Fruit fly (Drosophila melanogaster): Measurements from ENCODE around the gene CG8043.

Gene CG8043

DNA sequence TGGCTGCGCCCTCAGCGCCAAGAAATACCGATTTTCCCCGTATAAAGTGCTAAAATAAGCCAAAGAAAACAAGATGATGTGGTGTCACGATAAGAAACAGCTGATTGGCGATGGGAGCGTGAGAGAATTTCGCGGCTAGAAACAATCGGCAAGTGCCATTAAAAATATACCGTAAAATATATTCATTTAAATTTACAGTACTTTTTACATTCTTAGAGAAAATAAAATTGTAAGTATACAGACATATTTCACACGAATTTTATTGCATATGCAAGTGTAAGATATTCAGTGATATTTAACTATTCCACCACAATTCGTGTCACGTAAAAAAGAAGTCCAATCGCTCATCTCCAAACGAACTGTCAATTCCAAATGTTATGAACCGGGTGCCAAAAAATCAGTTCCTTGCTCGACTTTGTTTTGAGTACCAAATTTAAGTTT lies at the start of gene CG8043, which contains the start of the genes Unc50 and CG11755:
TSS of gene CG8043 (plus strand) at position 356 of the 441 bp plus-strand sequence.
TSS of gene Unc50 (minus strand) at position 54 of the 441 bp plus-strand sequence.
TSS of gene CG11755 (plus strand) at position 356 of the 441 bp plus-strand sequence.
- TF ChIP-seq noc (tag; optimal IDR thresholded peaks at IDR 0.05): peak; percentile 84

DNA sequence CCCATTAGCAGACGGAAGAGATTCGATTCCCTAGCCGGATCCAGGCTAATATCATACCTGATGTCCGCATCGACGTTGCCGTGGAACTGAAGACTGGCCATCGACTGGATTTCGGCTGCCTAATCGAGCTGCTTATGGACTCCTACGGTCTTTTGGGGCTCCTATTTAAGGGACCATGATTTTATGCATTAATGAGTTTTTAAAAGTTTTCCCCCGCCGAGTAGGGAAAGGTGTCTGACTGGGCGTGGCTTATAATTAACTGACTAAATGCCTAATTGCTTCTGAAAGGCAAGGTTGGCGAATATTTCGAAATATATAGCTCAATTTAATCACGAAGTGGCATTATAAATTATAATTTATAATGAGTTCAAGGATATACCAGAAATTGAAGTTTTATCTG lies 40.9 kb upstream of the CG8043 start, which contains the start of gene Or85e:
TSS of gene Or85e (minus strand) at position 101 of the 400 bp plus-strand sequence.
- no peak for TF ChIP-seq noc (tag; optimal IDR thresholded peaks at IDR 0.05)

DNA sequence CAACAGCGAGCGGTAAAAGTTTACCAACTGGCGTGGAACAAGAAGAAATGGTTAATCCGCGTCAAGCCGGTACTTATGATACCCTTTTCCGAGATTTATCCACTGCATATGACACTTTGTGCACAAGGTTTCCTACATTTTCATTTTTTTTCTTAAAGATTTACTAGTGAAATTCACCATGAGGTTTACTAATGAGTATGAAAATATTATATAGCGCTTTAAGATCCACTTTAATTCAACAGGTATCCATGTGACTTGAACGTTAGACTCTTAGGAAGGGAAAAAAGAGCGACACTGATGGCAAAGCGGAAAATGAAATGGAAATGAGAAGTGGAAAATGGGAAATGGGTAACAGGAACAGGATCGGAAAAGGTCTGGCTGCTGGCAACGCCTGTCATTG lies 38.1 kb upstream of the CG8043 start:
- TF ChIP-seq noc (tag; optimal IDR thresholded peaks at IDR 0.05): no peak

DNA sequence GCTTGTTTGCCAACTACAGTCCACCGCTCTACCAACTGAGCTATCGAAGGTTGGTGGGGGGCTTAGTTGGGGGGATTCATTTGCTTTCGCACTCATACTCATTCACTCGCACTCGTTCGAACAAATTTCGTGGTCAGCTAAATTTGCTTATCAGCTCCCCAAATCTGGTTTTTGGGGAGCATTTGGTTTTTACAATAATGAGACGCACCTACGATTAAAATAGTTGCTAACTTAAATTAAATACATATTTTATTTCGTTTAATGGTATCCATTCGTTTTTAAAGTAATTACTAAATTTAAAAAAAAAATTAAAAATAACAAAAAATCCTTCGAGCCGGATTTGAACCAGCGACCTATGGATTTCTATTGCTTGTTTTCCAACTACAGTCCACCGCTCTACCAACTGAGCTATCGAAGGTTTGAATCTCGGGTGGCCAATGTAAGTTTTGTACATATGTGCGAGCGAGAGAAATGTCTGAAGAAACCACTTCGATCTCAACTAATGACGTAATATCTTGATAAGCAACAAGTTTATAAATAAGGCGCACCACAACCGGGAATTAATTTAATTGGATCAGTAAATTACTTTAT lies 34.2 kb upstream of the CG8043 start:
- TF ChIP-seq noc (tag; optimal IDR thresholded peaks at IDR 0.05): peak; percentile 29

DNA sequence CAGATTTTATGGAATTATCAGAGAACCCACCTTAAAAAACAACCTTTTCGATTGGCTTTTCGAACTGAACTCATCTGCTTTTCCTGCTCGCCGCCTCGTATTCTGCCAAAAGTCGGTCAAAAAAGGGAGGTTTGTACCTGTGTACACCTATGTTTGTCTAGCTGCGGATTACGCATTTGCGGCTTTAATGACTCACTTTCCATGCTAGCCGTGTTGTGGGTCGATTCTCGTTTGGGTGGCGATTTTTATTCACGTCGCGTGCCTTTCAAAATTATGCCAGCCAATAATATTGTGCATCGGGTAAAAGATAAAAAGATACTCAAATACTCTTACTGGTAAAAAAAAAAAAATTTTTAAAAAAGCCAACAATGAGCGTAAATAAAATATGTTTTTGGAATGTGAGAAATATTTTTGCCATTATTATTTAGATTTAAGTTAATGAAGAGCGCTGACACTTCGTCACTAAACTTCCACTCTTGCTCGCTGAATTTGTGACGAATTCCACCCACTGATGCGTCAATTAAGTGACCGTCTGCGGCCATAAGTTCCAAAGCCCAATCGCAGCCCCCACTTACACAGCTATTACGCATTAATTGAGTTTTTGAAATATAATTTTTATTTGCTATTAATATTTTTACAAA lies 31.0 kb upstream of the CG8043 start, which contains the start of gene Cyp313b1:
TSS of gene Cyp313b1 (minus strand) at position 71 of the 641 bp plus-strand sequence.
- no peak for TF ChIP-seq noc (tag; optimal IDR thresholded peaks at IDR 0.05)

DNA sequence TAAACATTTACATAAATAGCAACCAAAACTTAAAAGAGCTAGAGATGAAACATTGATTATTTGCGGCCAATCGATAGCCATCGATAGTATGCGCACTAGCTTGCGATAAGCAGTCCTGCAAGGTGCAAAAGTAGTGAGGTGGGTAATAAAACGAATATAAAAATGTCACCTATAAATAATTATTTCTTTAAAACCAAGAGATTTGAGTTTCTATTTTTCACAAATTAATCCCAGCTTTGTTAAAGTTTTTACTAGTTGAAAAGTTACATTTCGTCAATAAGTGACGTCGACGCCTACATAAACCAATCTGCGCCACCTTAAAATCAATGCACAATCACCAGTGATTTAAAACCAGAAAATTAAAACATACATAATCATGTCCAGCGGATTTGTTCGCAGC lies 26.0 kb upstream of the CG8043 start, which contains the start of the genes Mkk4 and SLIRP2:
TSS of gene Mkk4 (minus strand) at position 56 of the 400 bp plus-strand sequence.
TSS of gene SLIRP2 (plus strand) at position 344 of the 400 bp plus-strand sequence.
- peak; percentile 98 for TF ChIP-seq noc (tag; optimal IDR thresholded peaks at IDR 0.05)

DNA sequence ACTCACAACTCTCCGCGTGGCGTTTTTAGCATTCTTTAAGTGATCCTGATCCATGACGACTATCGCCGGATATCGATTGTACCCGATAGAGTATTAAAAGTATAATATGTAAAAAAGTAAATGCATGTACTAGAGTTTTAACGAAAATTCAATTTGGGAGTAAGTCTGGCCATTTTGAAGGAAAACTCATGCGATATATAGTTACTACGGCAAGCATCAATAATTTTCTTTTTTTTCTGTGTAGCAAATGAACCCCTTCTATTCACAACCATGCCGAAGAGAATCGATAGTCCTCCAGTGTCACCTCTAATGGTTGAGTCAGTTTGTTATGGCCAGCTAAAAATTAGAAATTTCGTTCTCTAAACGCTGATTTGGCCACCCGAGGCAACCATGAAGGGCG lies 24.0 kb upstream of the CG8043 start, which contains the start of the genes Sys1 and Dhod:
TSS of gene Sys1 (plus strand) at position 91 of the 400 bp plus-strand sequence.
TSS of gene Dhod (minus strand) at position 186 of the 400 bp plus-strand sequence.
- TF ChIP-seq noc (tag; optimal IDR thresholded peaks at IDR 0.05): peak; percentile 77

DNA sequence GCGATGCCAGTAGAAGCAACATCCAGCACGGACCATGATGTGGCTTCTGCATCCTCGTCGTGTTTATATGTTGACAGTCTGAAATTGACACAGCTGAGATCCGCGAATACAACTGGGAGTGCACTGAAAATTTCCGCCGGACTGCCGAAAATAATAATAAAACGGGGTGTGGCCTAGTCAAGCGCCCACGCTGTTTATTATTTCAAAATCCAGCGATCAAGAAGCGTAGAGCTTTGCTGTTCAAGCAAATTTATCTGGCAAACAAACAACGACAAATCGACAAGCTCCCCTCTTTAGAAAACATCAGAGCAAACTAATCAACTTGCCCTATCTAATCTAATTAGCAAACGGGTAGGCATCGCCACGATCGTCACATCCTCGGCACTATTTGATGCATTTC lies 22.7 kb upstream of the CG8043 start:
- no peak for TF ChIP-seq noc (tag; optimal IDR thresholded peaks at IDR 0.05)

DNA sequence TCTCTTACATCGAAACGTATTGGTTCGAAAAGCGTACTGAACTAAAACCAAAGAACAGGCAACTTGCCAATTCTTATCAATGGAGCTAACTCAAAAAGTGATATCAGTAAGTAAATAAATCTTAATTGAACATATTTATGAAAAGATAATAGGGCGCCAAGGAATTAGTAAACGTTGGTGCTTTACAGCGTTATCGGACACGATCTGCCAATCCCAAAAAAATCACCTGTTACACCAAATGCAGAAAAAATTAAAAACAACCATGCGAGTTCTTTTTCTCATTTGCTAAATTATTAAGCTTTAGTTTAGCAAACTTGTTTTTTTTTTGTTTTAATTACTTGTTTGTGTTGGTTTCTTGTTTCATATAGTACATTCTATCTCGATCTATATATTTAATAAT lies 22.0 kb upstream of the CG8043 start, which contains the start of gene CG42489:
TSS of gene CG42489 (minus strand) at position 101 of the 400 bp plus-strand sequence.
- TF ChIP-seq noc (tag; optimal IDR thresholded peaks at IDR 0.05): no peak

DNA sequence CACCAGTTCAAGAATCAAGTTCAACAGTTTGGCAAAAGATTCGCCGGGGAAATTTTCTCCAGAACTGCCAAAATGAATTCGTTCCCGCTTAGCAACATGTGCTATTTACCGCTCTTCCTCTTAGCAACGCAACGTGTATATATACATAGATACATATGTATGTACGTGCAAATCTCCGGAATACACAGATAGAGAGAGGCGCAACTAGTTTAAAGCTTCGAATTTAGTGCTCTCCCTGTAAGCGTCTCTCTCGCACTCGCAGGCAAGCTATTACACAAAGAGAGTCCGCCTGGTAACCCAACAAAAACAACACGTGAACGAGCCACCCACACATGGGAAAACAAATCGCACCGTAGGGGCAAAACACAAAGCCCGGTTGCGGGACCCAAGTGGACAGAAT lies 18.0 kb upstream of the CG8043 start:
- TF ChIP-seq noc (tag; optimal IDR thresholded peaks at IDR 0.05): no peak

DNA sequence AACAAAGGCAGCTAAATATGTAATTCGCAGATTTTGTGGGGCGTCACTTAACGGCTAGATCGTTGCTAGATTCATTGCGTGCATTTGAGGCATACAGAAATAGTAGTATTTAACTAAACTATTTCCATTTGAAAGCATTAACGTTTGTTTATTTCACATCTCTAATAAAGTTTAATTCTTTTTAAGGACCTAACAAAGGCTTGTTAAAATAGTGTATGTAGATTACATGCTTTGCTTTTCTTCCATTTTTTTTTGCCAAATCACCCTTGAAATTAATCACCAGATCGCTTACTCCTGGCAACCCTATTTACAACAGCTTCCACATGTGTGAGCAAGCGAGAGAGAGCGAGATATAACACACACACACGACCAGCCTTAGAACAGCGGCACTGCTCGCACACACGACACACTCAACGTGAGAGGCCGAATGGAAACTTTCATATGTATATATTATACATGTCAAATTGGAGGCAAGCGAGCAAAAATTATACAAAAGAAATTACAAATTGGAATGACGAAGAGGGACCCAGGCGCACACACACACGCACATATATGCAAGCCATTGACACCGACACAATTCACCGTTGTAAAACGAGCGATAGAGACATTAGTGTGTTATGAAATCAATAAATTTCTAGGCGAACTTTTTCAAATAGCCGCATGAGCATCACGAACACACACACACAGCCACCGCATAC lies 17.4 kb upstream of the CG8043 start:
- TF ChIP-seq noc (tag; optimal IDR thresholded peaks at IDR 0.05): peak; percentile 62

DNA sequence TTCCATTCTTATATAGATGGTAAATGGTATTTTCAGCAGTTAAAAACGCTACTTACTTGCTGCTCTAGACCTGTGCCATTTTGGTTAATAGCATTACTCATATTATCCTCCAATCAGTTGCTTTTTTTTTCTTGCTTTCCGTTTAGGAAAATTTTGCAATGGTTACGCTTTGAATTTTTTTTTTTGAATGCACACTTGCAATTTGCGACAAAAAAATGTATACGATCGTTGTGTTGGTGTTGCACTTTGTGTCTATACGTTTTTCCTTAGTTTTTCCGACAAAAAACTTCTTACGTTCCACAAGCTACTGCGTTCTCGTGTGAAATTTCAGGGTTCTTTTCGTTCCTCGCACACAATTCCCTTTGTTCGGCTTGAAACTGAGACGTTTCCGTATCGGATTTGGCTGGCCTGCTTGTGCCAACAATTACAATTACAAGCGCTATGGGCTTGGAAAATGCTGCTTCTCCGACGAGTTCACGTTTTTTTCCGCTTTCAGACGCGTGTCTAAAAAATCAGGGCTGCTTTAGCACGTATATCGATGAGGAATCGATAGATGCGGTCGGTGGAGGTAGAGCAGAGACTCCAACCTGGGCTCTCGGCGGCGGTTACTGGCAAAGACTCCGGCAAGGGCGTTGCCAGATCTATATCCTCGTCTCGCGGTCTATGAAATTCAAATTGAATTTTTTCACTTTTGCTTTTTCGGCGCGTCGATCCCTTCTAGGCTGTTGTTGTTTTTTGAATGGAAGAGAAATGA lies 16.6 kb upstream of the CG8043 start:
- peak; percentile 7 for TF ChIP-seq noc (tag; optimal IDR thresholded peaks at IDR 0.05)

DNA sequence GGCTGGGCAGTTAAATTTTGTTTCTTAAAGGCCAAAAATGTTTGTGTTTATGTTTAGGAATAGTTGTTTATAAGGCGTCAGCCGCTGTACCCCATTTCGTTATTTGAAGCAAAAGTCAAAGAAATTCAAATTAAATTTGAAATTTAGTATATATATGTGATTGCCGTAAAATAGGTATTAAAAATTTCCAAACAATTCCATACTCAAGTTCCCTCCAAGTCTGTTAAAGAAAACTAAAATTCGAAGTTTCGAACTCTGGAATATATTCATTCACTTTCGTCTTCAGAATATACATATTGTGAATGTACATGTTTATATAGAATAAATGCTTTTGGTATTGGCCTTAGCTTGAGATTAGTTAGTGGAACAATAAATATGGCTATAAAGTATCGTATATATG lies 16.1 kb upstream of the CG8043 start, which contains the start of gene bel:
TSS of gene bel (minus strand) at position 101 of the 400 bp plus-strand sequence.
- TF ChIP-seq noc (tag; optimal IDR thresholded peaks at IDR 0.05): no peak

DNA sequence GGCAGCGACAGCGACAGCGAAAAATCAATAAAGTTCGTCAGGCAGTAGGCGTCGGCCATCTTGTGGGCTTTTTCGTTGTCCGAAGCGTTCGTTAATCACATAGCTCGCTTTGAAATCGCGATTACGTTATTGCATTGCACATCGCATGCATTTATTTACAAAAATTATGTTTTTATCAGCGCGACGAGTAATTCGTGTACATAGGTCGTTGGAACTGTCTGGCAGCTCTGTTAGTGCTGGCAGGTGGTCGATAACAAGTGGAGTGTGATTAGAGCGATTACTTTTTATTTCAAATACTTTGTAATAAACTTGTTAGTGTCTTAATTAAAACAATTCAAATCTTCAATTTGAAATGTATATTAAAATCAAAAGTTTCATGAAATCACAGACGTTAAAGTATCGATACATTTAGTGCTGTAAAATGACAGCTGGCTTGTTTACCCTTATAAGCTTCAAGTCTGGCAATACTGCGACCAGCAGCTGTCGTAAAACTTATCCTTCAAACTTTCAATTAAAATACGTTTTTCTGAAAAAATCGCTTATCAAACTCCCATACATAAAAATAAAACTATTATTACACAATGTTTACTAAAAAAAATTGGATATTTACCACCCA lies 12.9 kb upstream of the CG8043 start, which contains the start of gene CG8032:
TSS of gene CG8032 (plus strand) at position 448 of the 616 bp plus-strand sequence.
- peak; percentile 52 for TF ChIP-seq noc (tag; optimal IDR thresholded peaks at IDR 0.05)
